Worm (Caenorhabditis elegans) whole organism, L4 larva: ENCODE data around the gene gegf-1.

ENCODE experiments used
- F10B5.3 ChIP-seq: sonication (generic microtip); optimal IDR thresholded peaks from 2 replicates; lab custom pipeline; 2016; ENCODE audit warnings: mild to moderate bottlenecking, missing genetic modification characterization, missing compliant biosample characterization
- F26F4.8 ChIP-seq: fragments of 200-800 bp; sonication (Bioruptor generic); conservative IDR thresholded peaks from 2 replicates; pipeline ENCODE4 v1.3.6; 2022; ENCODE audit warnings: missing genetic modification characterization, missing compliant biosample characterization
- F37D6.2 ChIP-seq: sonication (generic microtip); optimal IDR thresholded peaks from 2 replicates; lab custom pipeline; 2016; ENCODE audit warnings: mild to moderate bottlenecking, missing genetic modification characterization, missing compliant biosample characterization
- F49E8.2 ChIP-seq: sonication (generic microtip); optimal IDR thresholded peaks from 2 replicates; lab custom pipeline; 2016; ENCODE audit warnings: missing compliant biosample characterization, mild to moderate bottlenecking, missing genetic modification characterization, borderline replicate concordance
- T26A8.4 ChIP-seq: fragments of 200-800 bp; sonication (Bioruptor generic); IDR thresholded peaks from 2 replicates; pipeline ENCODE4 v1.3.6; 2022; ENCODE audit warnings: missing genetic modification characterization, missing compliant biosample characterization
- ZK337.2 ChIP-seq: fragments of 200-800 bp; sonication (Bioruptor generic); IDR thresholded peaks from 2 replicates; pipeline ENCODE4 v1.3.6; 2022; ENCODE audit warnings: missing genetic modification reagents, missing genetic modification characterization, missing compliant biosample characterization
- aly-2 ChIP-seq: sonication (generic microtip); optimal IDR thresholded peaks from 2 replicates; lab custom pipeline; 2018; ENCODE audit warnings: missing biosample characterization, missing genetic modification characterization
- attf-4 ChIP-seq: sonication (generic microtip); optimal IDR thresholded peaks from 3 replicates; lab custom pipeline; 2017; ENCODE audit warnings: missing biosample characterization, missing genetic modification characterization
- ceh-20 ChIP-seq: fragments of 200-800 bp; sonication (Bioruptor generic); IDR thresholded peaks from 2 replicates; pipeline ENCODE4 v1.3.6; 2022; ENCODE audit warnings: missing genetic modification reagents, missing genetic modification characterization, missing compliant biosample characterization
- ceh-32 ChIP-seq: sonication (generic microtip); optimal IDR thresholded peaks from 2 replicates; lab custom pipeline; 2016; ENCODE audit warnings: mild to moderate bottlenecking, missing genetic modification characterization, missing compliant biosample characterization; ENCODE audit not compliant: poor library complexity
- ceh-44 ChIP-seq: fragments of 200-800 bp; sonication (Bioruptor generic); IDR thresholded peaks from 2 replicates; pipeline ENCODE4 v1.3.6; 2022; ENCODE audit warnings: missing genetic modification reagents, missing genetic modification characterization, missing compliant biosample characterization
- ceh-62 ChIP-seq: sonication (generic microtip); optimal IDR thresholded peaks from 2 replicates; lab custom pipeline; 2017; ENCODE audit warnings: missing biosample characterization, missing genetic modification characterization
- cey-2 ChIP-seq: sonication (generic microtip); optimal IDR thresholded peaks from 3 replicates; lab custom pipeline; 2017; ENCODE audit warnings: missing genetic modification characterization, mild to moderate bottlenecking, missing compliant biosample characterization, antibody characterized with exemption, borderline replicate concordance; ENCODE audit not compliant: insufficient read depth
- daf-16 ChIP-seq, 3 experiments: sonication (generic microtip); optimal IDR thresholded peaks; 2 replicates each; lab custom pipeline; 2016 to 2017; ENCODE audit warnings: missing genetic modification characterization in 3 of 3, missing genetic modification reagents in 3 of 3, mild to moderate bottlenecking in 2 of 3, missing compliant biosample characterization in 2 of 3, missing biosample characterization in 1 of 3, moderate library complexity in 1 of 3
- dmd-9 ChIP-seq: fragments of 200-800 bp; sonication (Bioruptor generic); IDR thresholded peaks from 2 replicates; pipeline ENCODE4 v1.3.6; 2022; ENCODE audit warnings: missing genetic modification reagents, missing genetic modification characterization, missing compliant biosample characterization
- egl-43 ChIP-seq: fragments of 200-800 bp; sonication (Bioruptor generic); IDR thresholded peaks from 2 replicates; pipeline ENCODE4 v1.3.6; 2022; ENCODE audit warnings: missing genetic modification reagents, missing genetic modification characterization, missing compliant biosample characterization
- hlh-11 ChIP-seq: fragments of 200-800 bp; sonication (Bioruptor generic); optimal IDR thresholded peaks from 2 replicates; lab custom pipeline; 2018; ENCODE audit warnings: mild to moderate bottlenecking, missing genetic modification characterization, missing compliant biosample characterization
- hmg-1.1 ChIP-seq: fragments of 200-800 bp; sonication (Bioruptor generic); IDR thresholded peaks from 2 replicates; pipeline ENCODE4 v1.3.6; 2022; ENCODE audit warnings: missing genetic modification reagents, missing genetic modification characterization, missing compliant biosample characterization
- jun-1 ChIP-seq: fragments of 150-350 bp; optimal IDR thresholded peaks from 2 replicates; lab custom pipeline; 2014; ENCODE audit warnings: missing biosample characterization, missing genetic modification reagents, missing genetic modification characterization
- lin-29 ChIP-seq: fragments of 200-800 bp; sonication (Bioruptor generic); IDR thresholded peaks from 2 replicates; pipeline ENCODE4 v1.3.6; 2022; ENCODE audit warnings: missing genetic modification reagents, missing genetic modification characterization, missing compliant biosample characterization
- lin-38 ChIP-seq: fragments of 200-800 bp; sonication (Bioruptor generic); IDR thresholded peaks from 2 replicates; pipeline ENCODE4 v1.3.6; 2022; ENCODE audit warnings: missing genetic modification reagents, missing genetic modification characterization, missing compliant biosample characterization
- mdl-1 ChIP-seq, 2 experiments: fragments of 150-350 bp in 1 of 2; sonication (generic microtip) in 1 of 2; optimal IDR thresholded peaks; 2 replicates each; lab custom pipeline; 2014 to 2017; ENCODE audit warnings: missing biosample characterization in 2 of 2, missing genetic modification characterization in 2 of 2
- nhr-111 ChIP-seq: fragments of 200-800 bp; sonication (Bioruptor generic); optimal IDR thresholded peaks from 2 replicates; lab custom pipeline; 2018; ENCODE audit warnings: mild to moderate bottlenecking, missing genetic modification characterization, missing compliant biosample characterization
- nhr-41 ChIP-seq: fragments of 200-800 bp; sonication (Bioruptor generic); IDR thresholded peaks from 2 replicates; pipeline ENCODE4 v1.3.6; 2022; ENCODE audit warnings: missing genetic modification reagents, missing genetic modification characterization, missing compliant biosample characterization
- nhr-76 ChIP-seq: fragments of 150-350 bp; optimal IDR thresholded peaks from 2 replicates; lab custom pipeline; 2014; ENCODE audit warnings: missing biosample characterization, missing genetic modification characterization
- pha-4 ChIP-seq, 2 experiments: fragments of 150-350 bp in 1 of 2; fragments of 200-800 bp in 1 of 2; sonication (Bioruptor generic) in 1 of 2; IDR thresholded peaks in 1 of 2; optimal IDR thresholded peaks in 1 of 2; 2 replicates each; pipeline versions ENCODE4 v1.3.6 to Lab custom; 2014 to 2022; ENCODE audit warnings: missing genetic modification characterization in 2 of 2, missing genetic modification reagents in 2 of 2, missing biosample characterization in 1 of 2, missing compliant biosample characterization in 1 of 2
- pqm-1 ChIP-seq: sonication (generic microtip); optimal IDR thresholded peaks from 2 replicates; lab custom pipeline; 2017; ENCODE audit warnings: missing biosample characterization, missing genetic modification characterization
- rbr-2 ChIP-seq: sonication (generic microtip); optimal IDR thresholded peaks from 2 replicates; lab custom pipeline; 2016; ENCODE audit warnings: missing genotype, missing genetic modification characterization, missing compliant biosample characterization
- sdz-12 ChIP-seq: fragments of 200-800 bp; sonication (Bioruptor generic); optimal IDR thresholded peaks from 2 replicates; lab custom pipeline; 2018; ENCODE audit warnings: mild to moderate bottlenecking, missing genetic modification characterization, missing compliant biosample characterization
- set-16 ChIP-seq: fragments of 200-800 bp; sonication (Bioruptor generic); IDR thresholded peaks from 2 replicates; pipeline ENCODE4 v1.3.6; 2022; ENCODE audit warnings: missing genetic modification reagents, missing genetic modification characterization, missing compliant biosample characterization
- spr-3 ChIP-seq: fragments of 200-800 bp; sonication (Bioruptor generic); optimal IDR thresholded peaks from 2 replicates; lab custom pipeline; 2018; ENCODE audit warnings: mild to moderate bottlenecking, missing genetic modification characterization, missing compliant biosample characterization

Gene gegf-1

ce11 chrIV:125881-126781 is 31.6 kb downstream of the gegf-1 start, which contains the start of the genes grld-1 and cox-6C (continued):
- TF ChIP-seq T26A8.4, result no peak
- peak; percentile 49 for TF ChIP-seq rbr-2 (tag; lab: Kevin White, UChicago)
- TF ChIP-seq cey-2 (tag; lab: Kevin White, UChicago), result no peak
- no peak for TF ChIP-seq nhr-76 (tag; lab: Kevin White, UChicago)
- peak in 1 of 2 experiments; percentile 26 for TF ChIP-seq mdl-1 (tag; optimal IDR thresholded peaks at IDR 0.05; lab: Kevin White, UChicago)
- TF ChIP-seq jun-1 (tag; lab: Kevin White, UChicago), result no peak
- TF ChIP-seq dmd-9 (GFP tag; lab: Robert Waterston, UW), result no peak
- no peak for TF ChIP-seq nhr-41 (GFP tag; lab: Robert Waterston, UW)
- TF ChIP-seq pqm-1 (tag; lab: Kevin White, UChicago), result no peak
- TF ChIP-seq spr-3, result no peak
- TF ChIP-seq hlh-11 (tag; lab: Kevin White, UChicago), result peak; percentile 54
- no peak for TF ChIP-seq F49E8.2
- TF ChIP-seq F37D6.2 (tag; lab: Kevin White, UChicago), result peak; percentile 32
- TF ChIP-seq lin-38 (GFP tag; lab: Robert Waterston, UW), result peak; percentile 64
- peak; percentile 43 for TF ChIP-seq hmg-1.1 (GFP tag; lab: Robert Waterston, UW)
- no peak for TF ChIP-seq ceh-32 (tag; lab: Kevin White, UChicago)
- TF ChIP-seq ZK337.2 (GFP tag; lab: Robert Waterston, UW), result no peak
- TF ChIP-seq attf-4 (tag; lab: Kevin White, UChicago), result no peak
- no peak for TF ChIP-seq ceh-44 (GFP tag; lab: Robert Waterston, UW)
- no peak for TF ChIP-seq nhr-111 (GFP tag; lab: Kevin White, UChicago)
- no peak for TF ChIP-seq sdz-12 (GFP tag; lab: Kevin White, UChicago)
- no peak for TF ChIP-seq daf-16 (GFP tag; optimal IDR thresholded peaks at IDR 0.05; lab: Kevin White, UChicago)
- peak; percentile 65 for TF ChIP-seq daf-16 (tag; optimal IDR thresholded peaks at IDR 0.05; lab: Kevin White, UChicago)
- TF ChIP-seq pha-4 (GFP tag; IDR thresholded peaks at IDR 0.05; lab: Robert Waterston, UW), result no peak
- no peak for TF ChIP-seq pha-4 (tag; optimal IDR thresholded peaks at IDR 0.05; lab: Kevin White, UChicago)

ce11 chrIV:122877-123657 is 34.6 kb downstream of the gegf-1 start:
- TF ChIP-seq set-16 (GFP tag; lab: Robert Waterston, UW), result peak; percentile 85

- TF ChIP-seq lin-38 (GFP tag; lab: Robert Waterston, UW) (no peak), jun-1 (tag; lab: Kevin White, UChicago) (no peak)
- TF ChIP-seq, all 104 proteins: peak for 0
Measured at ce11 chrIV:121607-122006, 36.1 kb downstream of the gegf-1 start, which contains the start of gene tut-1. Gene tut-1 (minus strand): TSS chrIV:121707.

- TF ChIP-seq ceh-44 (GFP tag; lab: Robert Waterston, UW) (no peak), ceh-20 (no peak), ZK337.2 (GFP tag; lab: Robert Waterston, UW) (no peak), F10B5.3 (tag; lab: Kevin White, UChicago) (no peak)
Measured at ce11 chrIV:119792-120191, 37.9 kb downstream of the gegf-1 start.

ce11 chrIV:118786-119185 is 38.9 kb downstream of the gegf-1 start:
- TF ChIP-seq lin-38 (GFP tag; lab: Robert Waterston, UW) (peak; percentile 38), daf-16 (GFP tag; optimal IDR thresholded peaks at IDR 0.05; lab: Kevin White, UChicago) (no peak), daf-16 (tag; optimal IDR thresholded peaks at IDR 0.05; lab: Kevin White, UChicago) (no peak), aly-2 (tag; lab: Kevin White, UChicago) (no peak), egl-43 (no peak), ceh-62 (tag; lab: Kevin White, UChicago) (no peak), lin-29 (GFP tag; lab: Robert Waterston, UW) (no peak), F26F4.8 (GFP tag; lab: Robert Waterston, UW) (0 out of 2 replicates have a peak, but pooled peaks have one; percentile 13)
